Worm (Caenorhabditis elegans): ENCODE data around the gene sup-36.

ce11 chrIV:6577914-6578313 is 23.6 kb upstream of the sup-36 start, which contains the start of gene C43G2.3:
- no peak for TF ChIP-seq unc-62 (GFP tag; optimal IDR thresholded peaks at IDR 0.05)
- no peak for TF ChIP-seq elt-3 (tag; optimal IDR thresholded peaks at IDR 0.05)
- TF ChIP-seq flh-1 (GFP tag; optimal IDR thresholded peaks at IDR 0.05), result no peak
- no peak for TF ChIP-seq nhr-28 (tag; optimal IDR thresholded peaks at IDR 0.05)
- TF ChIP-seq ces-1 (GFP tag; optimal IDR thresholded peaks at IDR 0.05), result no peak
- TF ChIP-seq cnd-1 (tag; optimal IDR thresholded peaks at IDR 0.05), result no peak
- TF ChIP-seq ztf-11 (tag; optimal IDR thresholded peaks at IDR 0.05), result no peak
- TF ChIP-seq blmp-1 (tag; optimal IDR thresholded peaks at IDR 0.05), result no peak
- no peak for TF ChIP-seq lsy-2 (tag; optimal IDR thresholded peaks at IDR 0.05)
- no peak for TF ChIP-seq nhr-76 (tag; optimal IDR thresholded peaks at IDR 0.05)
